Worm (Caenorhabditis elegans) whole organism, L4 larva: ENCODE data around the gene T05A7.1.

Source experiments
- F49E8.2 ChIP-seq: sonication (generic microtip); optimal IDR thresholded peaks from 2 replicates; lab custom pipeline; 2016; ENCODE audit warnings: missing compliant biosample characterization, mild to moderate bottlenecking, missing genetic modification characterization, borderline replicate concordance
- Y75B8A.6 ChIP-seq: fragments of 200-800 bp; sonication (Bioruptor generic); IDR thresholded peaks from 2 replicates; pipeline ENCODE4 v1.3.6; 2022; ENCODE audit warnings: missing genetic modification reagents, missing genetic modification characterization, missing compliant biosample characterization
- ZK337.2 ChIP-seq: fragments of 200-800 bp; sonication (Bioruptor generic); IDR thresholded peaks from 2 replicates; pipeline ENCODE4 v1.3.6; 2022; ENCODE audit warnings: missing genetic modification reagents, missing genetic modification characterization, missing compliant biosample characterization
- ZK546.5 ChIP-seq, 2 experiments: sonication (generic microtip); optimal IDR thresholded peaks; 2 replicates each; lab custom pipeline; 2017; ENCODE audit warnings: missing biosample characterization in 2 of 2, missing genetic modification characterization in 2 of 2
- ces-1 ChIP-seq: fragments of 150-350 bp; sonication (generic microtip); optimal IDR thresholded peaks from 4 replicates; lab custom pipeline; 2014; ENCODE audit warnings: missing biosample characterization, missing genetic modification reagents, missing genetic modification characterization
- dmd-8 ChIP-seq: fragments of 200-800 bp; sonication (Bioruptor generic); IDR thresholded peaks from 2 replicates; pipeline ENCODE4 v1.3.6; 2022; ENCODE audit warnings: missing genetic modification characterization, missing compliant biosample characterization
- dmd-9 ChIP-seq: fragments of 200-800 bp; sonication (Bioruptor generic); IDR thresholded peaks from 2 replicates; pipeline ENCODE4 v1.3.6; 2022; ENCODE audit warnings: missing genetic modification reagents, missing genetic modification characterization, missing compliant biosample characterization
- dpl-1 ChIP-seq: fragments of 150-350 bp; optimal IDR thresholded peaks from 2 replicates; lab custom pipeline; 2014; ENCODE audit warnings: missing biosample characterization, missing genetic modification reagents, missing genetic modification characterization
- nhr-11 ChIP-seq: fragments of 150-350 bp; optimal IDR thresholded peaks from 2 replicates; lab custom pipeline; 2014; ENCODE audit warnings: missing biosample characterization, missing genetic modification characterization
- nhr-237 ChIP-seq: sonication (generic microtip); optimal IDR thresholded peaks from 2 replicates; lab custom pipeline; 2017; ENCODE audit warnings: missing biosample characterization, missing genetic modification characterization

DNA sequence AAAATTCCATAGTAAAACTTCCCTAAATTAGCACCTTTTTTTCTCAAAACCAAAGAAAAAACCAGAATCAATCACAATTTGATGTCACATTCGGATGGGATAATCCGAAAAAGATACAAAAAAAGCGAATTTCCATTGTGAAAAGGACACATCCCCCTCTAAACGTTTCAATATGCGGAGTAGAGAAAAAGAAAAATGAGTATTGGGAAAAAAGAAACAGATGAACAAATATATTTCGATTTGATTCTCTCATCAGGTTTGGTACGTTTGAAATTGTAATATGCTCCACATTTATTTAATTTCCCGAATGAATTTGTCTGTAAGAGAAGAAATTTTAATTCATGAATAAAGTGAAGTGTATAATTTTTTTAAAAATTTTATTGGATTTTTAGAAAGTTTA lies 19.8 kb upstream of the T05A7.1 start:
- no peak for TF ChIP-seq dmd-9 (GFP tag; lab: Robert Waterston, UW)
- no peak for TF ChIP-seq dpl-1 (GFP tag; lab: Kevin White, UChicago)
- no peak for TF ChIP-seq nhr-11 (tag; lab: Kevin White, UChicago)
- no peak for TF ChIP-seq nhr-237
- TF ChIP-seq Y75B8A.6 (GFP tag; lab: Robert Waterston, UW): no peak
- TF ChIP-seq F49E8.2: no peak
- no peak for TF ChIP-seq dmd-8 (GFP tag; lab: Robert Waterston, UW)
- TF ChIP-seq ZK546.5 (tag; optimal IDR thresholded peaks at IDR 0.05; lab: Kevin White, UChicago): no peak
- no peak for TF ChIP-seq ZK337.2 (GFP tag; lab: Robert Waterston, UW)
- TF ChIP-seq ces-1 (GFP tag; lab: Kevin White, UChicago): no peak
